Fruit fly (Drosophila melanogaster): ENCODE results near the gene Mtp.

dm6 chr2L:20957968-20958367 lies 35.3 kb upstream of the Mtp start:
- no peak for TF ChIP-seq Myc (optimal IDR thresholded peaks at IDR 0.05)
- TF ChIP-seq Sin3A (optimal IDR thresholded peaks at IDR 0.05): no peak
- TF ChIP-seq h (optimal IDR thresholded peaks at IDR 0.05): no peak
